Fruit fly (Drosophila melanogaster) whole organism, adult: ENCODE data around the gene CG7453.

Experiments used
- CG11617 ChIP-seq: fragments of 200-800 bp; sonication (Bioruptor generic); optimal IDR thresholded peaks from 2 replicates; lab custom pipeline; 2017; ENCODE audit warnings: mild to moderate bottlenecking, missing biosample characterization, missing genetic modification reagents, missing genetic modification characterization
- CG12768 ChIP-seq: fragments of 200-800 bp; sonication (Bioruptor generic); optimal IDR thresholded peaks from 2 replicates; lab custom pipeline; 2017; ENCODE audit warnings: missing biosample characterization, missing genetic modification characterization, mild to moderate bottlenecking, moderate library complexity, missing genetic modification reagents
- CG14711 ChIP-seq: fragments of 200-800 bp; sonication (Bioruptor generic); optimal IDR thresholded peaks from 2 replicates; lab custom pipeline; 2018; ENCODE audit warnings: missing biosample characterization, mild to moderate bottlenecking, missing genetic modification characterization, moderate library complexity
- CG1620 ChIP-seq: fragments of 200-800 bp; sonication (Bioruptor generic); optimal IDR thresholded peaks from 2 replicates; lab custom pipeline; 2016; ENCODE audit warnings: missing biosample characterization, missing genetic modification characterization
- CG33017 ChIP-seq: fragments of 200-800 bp; sonication (Bioruptor generic); optimal IDR thresholded peaks from 2 replicates; lab custom pipeline; 2018; ENCODE audit warnings: missing biosample characterization, mild to moderate bottlenecking, missing genetic modification characterization, moderate library complexity
- CG5204 ChIP-seq: fragments of 200-800 bp; sonication (Bioruptor generic); optimal IDR thresholded peaks from 2 replicates; lab custom pipeline; 2016; ENCODE audit warnings: missing biosample characterization, missing genetic modification characterization
- CG7045 ChIP-seq: fragments of 200-800 bp; sonication (Bioruptor generic); optimal IDR thresholded peaks from 2 replicates; lab custom pipeline; 2017; ENCODE audit warnings: missing biosample characterization, mild to moderate bottlenecking, missing genetic modification characterization
- CG7101 ChIP-seq: fragments of 200-800 bp; sonication (Bioruptor generic); optimal IDR thresholded peaks from 2 replicates; lab custom pipeline; 2018; ENCODE audit warnings: missing biosample characterization, mild to moderate bottlenecking, missing genetic modification characterization, moderate library complexity
- Clk ChIP-seq: fragments of 200-800 bp; sonication (Bioruptor generic); optimal IDR thresholded peaks from 2 replicates; lab custom pipeline; 2017; ENCODE audit warnings: missing biosample characterization, missing genetic modification characterization
- Crg-1 ChIP-seq: fragments of 200-800 bp; sonication (Bioruptor generic); optimal IDR thresholded peaks from 2 replicates; lab custom pipeline; 2016; ENCODE audit warnings: missing biosample characterization, missing genetic modification characterization
- Hr96 ChIP-seq: fragments of 200-800 bp; sonication (Bioruptor generic); optimal IDR thresholded peaks from 2 replicates; lab custom pipeline; 2016; ENCODE audit warnings: missing biosample characterization, missing genetic modification characterization
- Mnt ChIP-seq: fragments of 200-800 bp; sonication (Bioruptor generic); optimal IDR thresholded peaks from 2 replicates; lab custom pipeline; 2016; ENCODE audit warnings: missing biosample characterization, mild to moderate bottlenecking, missing genetic modification characterization
- bab1 ChIP-seq: fragments of 200-800 bp; sonication (Bioruptor generic); optimal IDR thresholded peaks from 3 replicates; lab custom pipeline; 2019; ENCODE audit warnings: missing biosample characterization, mild to moderate bottlenecking, missing genetic modification characterization, moderate library complexity
- cic ChIP-seq: fragments of 200-800 bp; sonication (Bioruptor generic); optimal IDR thresholded peaks from 2 replicates; lab custom pipeline; 2017; ENCODE audit warnings: missing biosample characterization, mild to moderate bottlenecking, missing genetic modification characterization, moderate library complexity
- cnc ChIP-seq, 2 experiments: fragments of >200 bp; optimal IDR thresholded peaks; 2 replicates each; lab custom pipeline; 2017
- kay ChIP-seq: fragments of 200-800 bp; sonication (Bioruptor generic); peaks from one replicate; lab custom pipeline; 2016; ENCODE audit warnings: missing biosample characterization, missing genetic modification characterization, borderline replicate concordance
- ovo ChIP-seq: fragments of 200-800 bp; sonication (Bioruptor generic); optimal IDR thresholded peaks from 2 replicates; lab custom pipeline; 2016; ENCODE audit warnings: missing biosample characterization, missing genetic modification characterization
- pad ChIP-seq: fragments of 200-800 bp; sonication (Bioruptor generic); optimal IDR thresholded peaks from 3 replicates; lab custom pipeline; 2017; ENCODE audit warnings: missing biosample characterization, missing genetic modification characterization, mild to moderate bottlenecking, moderate library complexity, missing genetic modification reagents
- tj ChIP-seq: fragments of 200-800 bp; sonication (Bioruptor generic); optimal IDR thresholded peaks from 3 replicates; lab custom pipeline; 2017; ENCODE audit warnings: missing biosample characterization, mild to moderate bottlenecking, missing genetic modification characterization, moderate library complexity
- toe ChIP-seq: fragments of 200-800 bp; sonication (Bioruptor generic); optimal IDR thresholded peaks from 2 replicates; lab custom pipeline; 2016; ENCODE audit warnings: missing biosample characterization, missing genetic modification characterization

CG7453 gene

DNA sequence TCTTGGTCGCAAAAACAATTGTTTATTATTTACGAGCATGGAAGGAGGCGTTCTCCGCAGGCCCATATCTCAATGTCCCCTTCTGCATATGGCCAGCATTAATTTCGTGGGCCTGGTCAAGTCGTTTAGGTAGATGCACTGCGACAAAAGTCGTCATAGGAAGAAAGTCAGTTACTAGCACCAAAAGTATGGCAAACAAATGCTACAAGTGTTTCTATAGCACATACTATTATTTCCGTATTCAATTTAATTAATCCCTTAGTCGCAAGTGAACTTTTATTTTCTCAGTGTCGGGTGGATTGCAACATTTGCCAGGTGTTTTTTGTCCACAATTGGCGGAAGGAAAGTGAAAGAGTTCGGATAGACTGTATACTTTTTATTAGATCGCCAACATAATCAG is 7.0 kb upstream of the CG7453 start:
- TF ChIP-seq CG14711 (tag; lab: Kevin White, UChicago) (no peak), cnc (optimal IDR thresholded peaks at IDR 0.05; lab: Kevin White, UChicago) (no peak), tj (no peak), CG5204 (GFP tag; lab: Kevin White, UChicago) (no peak), CG11617 (no peak), Hr96 (GFP tag; lab: Kevin White, UChicago) (no peak), CG33017 (tag; lab: Kevin White, UChicago) (no peak), Mnt (GFP tag; lab: Kevin White, UChicago) (no peak), ovo (GFP tag; lab: Kevin White, UChicago) (no peak), Clk (GFP tag; lab: Kevin White, UChicago) (no peak), CG12768 (GFP tag; lab: Kevin White, UChicago) (no peak), bab1 (no peak), CG1620 (no peak), cic (no peak), toe (no peak), CG7101 (no peak), Crg-1 (no peak), pad (GFP tag; lab: Kevin White, UChicago) (no peak), CG7045 (GFP tag; lab: Kevin White, UChicago) (no peak), kay (no peak)

- no peak for TF ChIP-seq Hr96 (GFP tag; lab: Kevin White, UChicago)
- TF ChIP-seq CG12768 (GFP tag; lab: Kevin White, UChicago), result no peak
- TF ChIP-seq bab1, result no peak
- no peak for TF ChIP-seq toe
- no peak for TF ChIP-seq CG7045 (GFP tag; lab: Kevin White, UChicago)
- TF ChIP-seq cic, result no peak
- no peak for TF ChIP-seq CG7101
- no peak for TF ChIP-seq ovo (GFP tag; lab: Kevin White, UChicago)
- TF ChIP-seq pad (GFP tag; lab: Kevin White, UChicago), result no peak
- TF ChIP-seq CG11617, result no peak
These were observed 5.9 kb upstream of the CG7453 start for dm6 chrX:19174092-19174491.

DNA sequence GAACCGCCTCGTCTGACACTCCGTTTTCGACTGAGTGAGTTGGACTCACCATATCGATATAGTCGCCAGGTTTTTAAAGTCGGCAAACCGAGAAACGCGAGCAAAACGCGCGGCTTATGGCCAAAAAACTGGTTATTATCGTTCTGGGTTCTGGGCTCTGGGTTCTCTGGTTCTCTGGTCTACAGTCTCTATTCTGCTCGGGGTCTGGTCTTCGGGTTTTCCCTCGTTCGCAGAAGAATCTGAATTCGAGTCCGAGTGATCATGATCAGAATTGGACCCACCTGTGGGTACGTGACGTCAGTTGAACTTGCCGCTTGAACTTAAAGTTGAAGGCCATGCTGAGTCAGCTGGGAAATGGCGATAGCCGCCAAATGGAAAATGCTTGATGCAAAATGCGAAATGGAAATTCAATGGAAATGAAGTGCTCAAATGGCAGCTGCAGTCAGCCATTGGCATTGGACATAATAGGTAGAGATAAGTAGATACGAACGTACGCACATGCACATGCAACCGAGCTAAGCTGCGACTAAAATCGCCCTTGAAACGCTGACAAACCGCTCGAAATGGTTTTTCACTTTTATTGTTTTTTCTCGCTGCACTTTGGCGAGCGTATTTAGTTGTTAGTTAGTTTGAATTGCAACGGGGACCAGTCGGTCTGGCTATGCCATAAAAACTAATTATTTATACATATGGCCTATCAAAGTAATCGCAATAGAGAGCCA is 5.0 kb upstream of the CG7453 start, which contains the start of gene CG33939:
Gene CG33939, minus strand, starts transcription at position 51 of the 722 bp plus-strand sequence.
- TF ChIP-seq cnc (optimal IDR thresholded peaks at IDR 0.05; lab: Kevin White, UChicago) (no peak), kay (no peak), toe (no peak), Mnt (GFP tag; lab: Kevin White, UChicago) (no peak)

dm6 chrX:19183121-19183520 is 3.1 kb downstream of the CG7453 start, which contains the start of gene CG33253:
Gene CG33253, plus strand, starts transcription at chrX:19183421.
- TF ChIP-seq CG7101 (no peak), cic (no peak), Mnt (GFP tag; lab: Kevin White, UChicago) (no peak)

DNA sequence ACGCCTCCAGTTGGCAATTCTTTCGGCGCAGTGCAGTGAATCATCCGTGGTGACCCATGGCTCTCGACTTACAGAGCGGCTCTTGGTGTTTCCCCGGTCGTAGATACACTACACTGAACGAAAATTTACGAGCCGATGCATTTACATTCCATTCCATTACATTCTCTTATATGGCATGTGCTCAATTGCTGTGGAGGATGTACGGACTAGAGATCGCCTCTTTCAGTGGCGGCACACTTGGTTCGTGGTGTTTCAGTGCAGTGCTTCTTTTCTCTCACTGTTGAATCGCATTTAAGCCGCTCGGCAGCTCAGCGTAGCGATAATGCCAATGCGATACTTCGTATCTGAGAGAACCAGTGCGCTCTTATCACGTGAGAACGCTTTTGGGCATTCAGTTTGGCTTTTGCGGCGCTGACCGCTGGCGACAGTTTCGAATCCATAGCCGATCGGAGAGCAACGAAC is 7.7 kb downstream of the CG7453 start, which contains the start of gene Mec2:
Gene Mec2, plus strand, starts transcription at position 412 of the 462 bp plus-strand sequence.
- no peak for TF ChIP-seq kay
- TF ChIP-seq CG12768 (GFP tag; lab: Kevin White, UChicago), result no peak
- peak; percentile 63 for TF ChIP-seq Mnt (GFP tag; lab: Kevin White, UChicago)
- peak; percentile 38 for TF ChIP-seq CG1620
- peak; percentile 6 for TF ChIP-seq toe
- TF ChIP-seq CG11617, result peak; percentile 69
- peak; percentile 27 for TF ChIP-seq CG14711 (tag; lab: Kevin White, UChicago)
- TF ChIP-seq ovo (GFP tag; lab: Kevin White, UChicago), result peak; percentile 16
- peak; percentile 65 for TF ChIP-seq Hr96 (GFP tag; lab: Kevin White, UChicago)
- no peak for TF ChIP-seq CG5204 (GFP tag; lab: Kevin White, UChicago)
- TF ChIP-seq CG7101, result peak; percentile 73
- TF ChIP-seq bab1, result peak; percentile 68
- peak; percentile 60 for TF ChIP-seq Crg-1
- peak; percentile 60 for TF ChIP-seq tj
- TF ChIP-seq CG7045 (GFP tag; lab: Kevin White, UChicago), result no peak
- TF ChIP-seq cnc (optimal IDR thresholded peaks at IDR 0.05; lab: Kevin White, UChicago), result no peak
- TF ChIP-seq Clk (GFP tag; lab: Kevin White, UChicago), result no peak
- TF ChIP-seq cic, result peak; percentile 2
- peak; percentile 10 for TF ChIP-seq pad (GFP tag; lab: Kevin White, UChicago)
- TF ChIP-seq CG33017 (tag; lab: Kevin White, UChicago), result peak; percentile 76

- TF ChIP-seq ovo (GFP tag; lab: Kevin White, UChicago) (no peak), toe (no peak), CG11617 (peak; percentile 11), bab1 (no peak), Hr96 (GFP tag; lab: Kevin White, UChicago) (no peak), pad (GFP tag; lab: Kevin White, UChicago) (no peak), kay (no peak)
These were observed 9.9 kb downstream of the CG7453 start, which contains the start of gene HP1D3csd for dm6 chrX:19189903-19190302. Gene HP1D3csd, plus strand, starts transcription at chrX:19190214.

DNA sequence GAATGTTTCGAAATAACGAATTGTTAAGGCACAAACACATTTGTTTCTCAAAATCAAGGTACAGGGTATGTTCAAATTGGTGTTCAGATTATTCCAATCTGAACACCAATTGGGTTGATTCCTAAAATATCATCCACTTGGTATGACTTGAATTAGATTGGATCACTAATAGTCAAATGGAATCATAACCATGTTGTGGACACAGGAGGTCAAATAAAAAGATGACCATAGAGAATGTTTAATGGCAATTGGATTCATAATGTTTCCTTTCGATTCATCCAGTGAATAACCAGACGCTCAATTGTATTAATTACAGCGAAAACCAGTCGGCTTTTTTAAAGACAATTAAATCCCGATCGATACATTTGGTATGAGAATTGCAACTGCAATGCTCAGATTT is 11.1 kb downstream of the CG7453 start:
- TF ChIP-seq CG7045 (GFP tag; lab: Kevin White, UChicago) (no peak), CG7101 (no peak), Crg-1 (no peak), Clk (GFP tag; lab: Kevin White, UChicago) (no peak), bab1 (no peak), Mnt (GFP tag; lab: Kevin White, UChicago) (no peak), ovo (GFP tag; lab: Kevin White, UChicago) (no peak)
